Worm (Caenorhabditis elegans) whole organism, late embryonic: ENCODE results near the gene Y60A9A.1.

ENCODE experiments used
- C08G9.2 ChIP-seq: sonication (generic microtip); optimal IDR thresholded peaks from 2 replicates; lab custom pipeline; 2016; ENCODE audit warnings: mild to moderate bottlenecking, missing genetic modification characterization, moderate library complexity, missing compliant biosample characterization
- C38D4.7 ChIP-seq: fragments of 200-800 bp; sonication (Bioruptor generic); optimal IDR thresholded peaks from 2 replicates; lab custom pipeline; 2018; ENCODE audit warnings: mild to moderate bottlenecking, missing genetic modification characterization, moderate library complexity, missing compliant biosample characterization
- K09A11.1 ChIP-seq: sonication (generic microtip); optimal IDR thresholded peaks from 2 replicates; lab custom pipeline; 2017; ENCODE audit warnings: antibody characterized with exemption, mild to moderate bottlenecking, missing genetic modification characterization, missing compliant biosample characterization; ENCODE audit not compliant: insufficient read depth
- T23F11.4 ChIP-seq: fragments of 200-800 bp; sonication (Bioruptor generic); optimal IDR thresholded peaks from 2 replicates; lab custom pipeline; 2018; ENCODE audit warnings: mild to moderate bottlenecking, missing genetic modification characterization, missing compliant biosample characterization
- ama-1 ChIP-seq: fragments of 150-350 bp; optimal IDR thresholded peaks from 2 replicates; lab custom pipeline; 2014
- ceh-14 ChIP-seq: sonication (generic microtip); optimal IDR thresholded peaks from 2 replicates; lab custom pipeline; 2016; ENCODE audit warnings: missing genotype, missing genetic modification characterization, missing compliant biosample characterization
- ceh-18 ChIP-seq: sonication (generic microtip); optimal IDR thresholded peaks from 2 replicates; lab custom pipeline; 2016; ENCODE audit warnings: missing genetic modification characterization, missing compliant biosample characterization
- ceh-19 ChIP-seq: fragments of 200-800 bp; sonication (Bioruptor generic); optimal IDR thresholded peaks from 2 replicates; lab custom pipeline; 2018; ENCODE audit warnings: mild to moderate bottlenecking, missing genetic modification characterization, missing compliant biosample characterization
- ceh-2 ChIP-seq: sonication (generic microtip); optimal IDR thresholded peaks from 2 replicates; lab custom pipeline; 2016; ENCODE audit warnings: missing genotype, missing genetic modification characterization, missing compliant biosample characterization
- ceh-31 ChIP-seq: sonication (generic microtip); optimal IDR thresholded peaks from 2 replicates; lab custom pipeline; 2016; ENCODE audit warnings: missing genetic modification characterization, missing compliant biosample characterization
- ceh-45 ChIP-seq: fragments of 200-800 bp; sonication (Bioruptor generic); IDR thresholded peaks from 2 replicates; pipeline ENCODE4 v1.3.6; 2022; ENCODE audit warnings: missing genetic modification reagents, missing genetic modification characterization, missing compliant biosample characterization
- ceh-48 ChIP-seq: sonication (generic microtip); optimal IDR thresholded peaks from 2 replicates; lab custom pipeline; 2016; ENCODE audit warnings: missing genetic modification characterization, inconsistent platforms, missing compliant biosample characterization
- ceh-6 ChIP-seq: fragments of 200-800 bp; sonication (Bioruptor generic); optimal IDR thresholded peaks from 2 replicates; lab custom pipeline; 2018; ENCODE audit warnings: mild to moderate bottlenecking, missing genetic modification characterization, missing compliant biosample characterization
- ceh-9 ChIP-seq: sonication (generic microtip); optimal IDR thresholded peaks from 2 replicates; lab custom pipeline; 2016; ENCODE audit warnings: mild to moderate bottlenecking, missing genetic modification characterization, inconsistent platforms, missing compliant biosample characterization
- dmd-4 ChIP-seq: sonication (generic microtip); optimal IDR thresholded peaks from 2 replicates; lab custom pipeline; 2016; ENCODE audit warnings: borderline replicate concordance, missing genetic modification characterization, missing compliant biosample characterization
- dve-1 ChIP-seq: sonication (generic microtip); optimal IDR thresholded peaks from 2 replicates; lab custom pipeline; 2017; ENCODE audit warnings: antibody characterized with exemption, mild to moderate bottlenecking, missing genetic modification characterization, missing compliant biosample characterization
- elt-2 ChIP-seq: sonication (generic microtip); optimal IDR thresholded peaks from 2 replicates; lab custom pipeline; 2016; ENCODE audit warnings: missing genetic modification reagents, missing genetic modification characterization, missing compliant biosample characterization
- fax-1 ChIP-seq: sonication (generic microtip); optimal IDR thresholded peaks from 2 replicates; lab custom pipeline; 2016; ENCODE audit warnings: missing genotype, missing genetic modification characterization, missing compliant biosample characterization
- fkh-6 ChIP-seq: sonication (generic microtip); optimal IDR thresholded peaks from 2 replicates; lab custom pipeline; 2016; ENCODE audit warnings: missing genetic modification characterization, missing compliant biosample characterization
- hlh-13 ChIP-seq: fragments of 200-800 bp; sonication (Bioruptor generic); optimal IDR thresholded peaks from 2 replicates; lab custom pipeline; 2018; ENCODE audit warnings: mild to moderate bottlenecking, missing genetic modification characterization, missing compliant biosample characterization
- hlh-6 ChIP-seq: sonication (generic microtip); optimal IDR thresholded peaks from 2 replicates; lab custom pipeline; 2016; ENCODE audit warnings: missing genotype, missing genetic modification characterization, missing compliant biosample characterization
- hlh-8 ChIP-seq: sonication (generic microtip); optimal IDR thresholded peaks from 2 replicates; lab custom pipeline; 2016; ENCODE audit warnings: missing genotype, missing genetic modification characterization, missing compliant biosample characterization
- lin-11 ChIP-seq: fragments of 200-800 bp; sonication (Bioruptor generic); optimal IDR thresholded peaks from 2 replicates; lab custom pipeline; 2018; ENCODE audit warnings: mild to moderate bottlenecking, missing genetic modification characterization, missing compliant biosample characterization
- mec-3 ChIP-seq: sonication (generic microtip); optimal IDR thresholded peaks from 2 replicates; lab custom pipeline; 2016; ENCODE audit warnings: borderline replicate concordance, missing genetic modification characterization, missing compliant biosample characterization
- npax-4 ChIP-seq: sonication (generic microtip); optimal IDR thresholded peaks from 2 replicates; lab custom pipeline; 2016; ENCODE audit warnings: missing genetic modification characterization, missing compliant biosample characterization
- odd-2 ChIP-seq: sonication (generic microtip); optimal IDR thresholded peaks from 2 replicates; lab custom pipeline; 2017; ENCODE audit warnings: antibody characterized with exemption, mild to moderate bottlenecking, missing genetic modification characterization, missing compliant biosample characterization
- pag-3 ChIP-seq: sonication (generic microtip); optimal IDR thresholded peaks from 2 replicates; lab custom pipeline; 2016; ENCODE audit warnings: missing compliant biosample characterization, missing genetic modification characterization, borderline replicate concordance
- pat-9 ChIP-seq: fragments of 200-800 bp; sonication (Bioruptor generic); optimal IDR thresholded peaks from 2 replicates; lab custom pipeline; 2018; ENCODE audit warnings: mild to moderate bottlenecking, missing genetic modification characterization, moderate library complexity, missing compliant biosample characterization
- pax-1 ChIP-seq: fragments of 150-350 bp; optimal IDR thresholded peaks from 2 replicates; lab custom pipeline; 2014; ENCODE audit warnings: missing biosample characterization, missing genetic modification characterization
- pha-4 ChIP-seq: fragments of 150-350 bp; optimal IDR thresholded peaks from 2 replicates; lab custom pipeline; 2018; ENCODE audit warnings: missing biosample characterization, missing genetic modification reagents, missing genetic modification characterization
- pros-1 ChIP-seq: fragments of 150-350 bp; optimal IDR thresholded peaks from 2 replicates; lab custom pipeline; 2014; ENCODE audit warnings: missing biosample characterization, missing genetic modification reagents, missing genetic modification characterization
- ref-2 ChIP-seq: sonication (generic microtip); optimal IDR thresholded peaks from 2 replicates; lab custom pipeline; 2016; ENCODE audit warnings: missing genetic modification characterization, missing compliant biosample characterization
- rnt-1 ChIP-seq: sonication (generic microtip); optimal IDR thresholded peaks from 2 replicates; lab custom pipeline; 2016; ENCODE audit warnings: missing genetic modification characterization, missing compliant biosample characterization
- sdc-2 ChIP-seq: sonication (generic microtip); optimal IDR thresholded peaks from 2 replicates; lab custom pipeline; 2016; ENCODE audit warnings: missing genotype, missing genetic modification characterization, missing compliant biosample characterization
- ttx-3 ChIP-seq: sonication (generic microtip); optimal IDR thresholded peaks from 2 replicates; lab custom pipeline; 2016; ENCODE audit warnings: missing genetic modification reagents, missing genetic modification characterization, missing compliant biosample characterization
- unc-3 ChIP-seq, 2 experiments: fragments of 200-800 bp in 1 of 2; sonication (Bioruptor generic) in 1 of 2; sonication (generic microtip) in 1 of 2; conservative IDR thresholded peaks in 1 of 2; optimal IDR thresholded peaks in 1 of 2; 2 replicates each; pipeline versions ENCODE4 v1.3.6 to Lab custom; 2016 to 2022; ENCODE audit warnings: missing compliant biosample characterization in 2 of 2, missing genetic modification characterization in 2 of 2, missing genetic modification reagents in 1 of 2
- unc-42 ChIP-seq: sonication (generic microtip); optimal IDR thresholded peaks from 2 replicates; lab custom pipeline; 2016; ENCODE audit warnings: missing genotype, missing genetic modification characterization, missing compliant biosample characterization
- unc-55 ChIP-seq: sonication (generic microtip); optimal IDR thresholded peaks from 2 replicates; lab custom pipeline; 2017; ENCODE audit warnings: missing biosample characterization, missing genetic modification reagents, missing genetic modification characterization
- unc-86 ChIP-seq: sonication (generic microtip); optimal IDR thresholded peaks from 2 replicates; lab custom pipeline; 2016; ENCODE audit warnings: missing genetic modification characterization, missing compliant biosample characterization

The Y60A9A.1 gene

ce11 chrX:14370314-14370713 is 6.8 kb downstream of the Y60A9A.1 start, which contains the start of gene irk-3:
irk-3 (minus strand) TSS chrX:14370414.
- TF ChIP-seq K09A11.1 (tag; lab: Kevin White, UChicago), result no peak
- no peak for TF ChIP-seq ceh-9 (tag; lab: Kevin White, UChicago)
- TF ChIP-seq odd-2 (tag; lab: Kevin White, UChicago), result no peak
- no peak for TF ChIP-seq unc-42 (tag; lab: Kevin White, UChicago)
- no peak for TF ChIP-seq ref-2 (tag; lab: Kevin White, UChicago)
- no peak for TF ChIP-seq ceh-45 (GFP tag; lab: Robert Waterston, UW)
- no peak for TF ChIP-seq lin-11 (tag; lab: Kevin White, UChicago)
- TF ChIP-seq mec-3 (tag; lab: Kevin White, UChicago), result no peak
- TF ChIP-seq pax-1 (tag; lab: Kevin White, UChicago), result no peak
- no peak for TF ChIP-seq elt-2 (tag; lab: Kevin White, UChicago)
- TF ChIP-seq ttx-3, result no peak
- TF ChIP-seq npax-4 (tag; lab: Kevin White, UChicago), result no peak
- TF ChIP-seq dve-1 (tag; lab: Kevin White, UChicago), result no peak
- no peak for TF ChIP-seq ceh-2 (tag; lab: Kevin White, UChicago)
- no peak for TF ChIP-seq T23F11.4
- TF ChIP-seq dmd-4 (tag; lab: Kevin White, UChicago), result no peak
- no peak for TF ChIP-seq ceh-48
- TF ChIP-seq unc-55 (GFP tag; lab: Kevin White, UChicago), result no peak
- TF ChIP-seq C08G9.2 (tag; lab: Kevin White, UChicago), result no peak

ce11 chrX:14366081-14366480 is 11.0 kb downstream of the Y60A9A.1 start:
- TF ChIP-seq T23F11.4, result no peak
- TF ChIP-seq fax-1 (tag; lab: Kevin White, UChicago), result no peak
- TF ChIP-seq npax-4 (tag; lab: Kevin White, UChicago), result no peak
- TF ChIP-seq sdc-2, result no peak
- TF ChIP-seq K09A11.1 (tag; lab: Kevin White, UChicago), result no peak
- no peak for TF ChIP-seq unc-86 (tag; lab: Kevin White, UChicago)
- TF ChIP-seq C38D4.7 (GFP tag; lab: Kevin White, UChicago), result no peak
- no peak for TF ChIP-seq fkh-6 (tag; lab: Kevin White, UChicago)
- TF ChIP-seq ceh-19 (GFP tag; lab: Kevin White, UChicago), result no peak
- TF ChIP-seq hlh-13 (GFP tag; lab: Kevin White, UChicago), result no peak
- no peak for TF ChIP-seq ceh-31 (tag; lab: Kevin White, UChicago)
- no peak for TF ChIP-seq pros-1 (tag; lab: Kevin White, UChicago)
- TF ChIP-seq pax-1 (tag; lab: Kevin White, UChicago), result no peak
- no peak for TF ChIP-seq ama-1 (lab: Kevin White, UChicago)
- no peak for TF ChIP-seq rnt-1

- TF ChIP-seq hlh-8 (tag; lab: Kevin White, UChicago), result no peak
- no peak for TF ChIP-seq ceh-6
- no peak for TF ChIP-seq pros-1 (tag; lab: Kevin White, UChicago)
- no peak for TF ChIP-seq unc-3 (GFP tag; conservative IDR thresholded peaks at IDR 0.05; lab: Robert Waterston, UW)
- TF ChIP-seq unc-3 (tag; optimal IDR thresholded peaks at IDR 0.05; lab: Kevin White, UChicago), result no peak
- TF ChIP-seq K09A11.1 (tag; lab: Kevin White, UChicago), result no peak
- TF ChIP-seq pag-3, result no peak
- no peak for TF ChIP-seq pha-4 (tag; lab: Kevin White, UChicago)
- no peak for TF ChIP-seq ceh-14 (tag; lab: Kevin White, UChicago)
- no peak for TF ChIP-seq odd-2 (tag; lab: Kevin White, UChicago)
- no peak for TF ChIP-seq rnt-1
- no peak for TF ChIP-seq unc-42 (tag; lab: Kevin White, UChicago)
- no peak for TF ChIP-seq ceh-19 (GFP tag; lab: Kevin White, UChicago)
- no peak for TF ChIP-seq npax-4 (tag; lab: Kevin White, UChicago)
- no peak for TF ChIP-seq C08G9.2 (tag; lab: Kevin White, UChicago)
- TF ChIP-seq ceh-18 (tag; lab: Kevin White, UChicago), result no peak
- no peak for TF ChIP-seq C38D4.7 (GFP tag; lab: Kevin White, UChicago)
- no peak for TF ChIP-seq hlh-6 (tag; lab: Kevin White, UChicago)
- TF ChIP-seq dmd-4 (tag; lab: Kevin White, UChicago), result no peak
- TF ChIP-seq sdc-2, result no peak
- TF ChIP-seq pat-9 (tag; lab: Kevin White, UChicago), result no peak
Observed at ce11 chrX:14359571-14359970, 17.5 kb downstream of the Y60A9A.1 start.
